Worm (Caenorhabditis elegans) whole organism, late embryonic: ENCODE results near the gene ccm-3.

Experiments
- nhr-232 ChIP-seq: sonication (generic microtip); optimal IDR thresholded peaks from 2 replicates; lab custom pipeline; 2016; ENCODE audit warnings: missing genetic modification characterization, missing compliant biosample characterization
- odd-2 ChIP-seq: sonication (generic microtip); optimal IDR thresholded peaks from 2 replicates; lab custom pipeline; 2017; ENCODE audit warnings: antibody characterized with exemption, mild to moderate bottlenecking, missing genetic modification characterization, missing compliant biosample characterization
- pag-3 ChIP-seq: sonication (generic microtip); optimal IDR thresholded peaks from 2 replicates; lab custom pipeline; 2016; ENCODE audit warnings: missing compliant biosample characterization, missing genetic modification characterization, borderline replicate concordance

ce11 chrII:10643403-10643802 lies 36.3 kb upstream of the ccm-3 start, which contains the start of gene M28.4:
- TF ChIP-seq nhr-232 (tag; lab: Kevin White, UChicago): no peak
- no peak for TF ChIP-seq odd-2 (tag; lab: Kevin White, UChicago)
- TF ChIP-seq pag-3 (tag; lab: Kevin White, UChicago): no peak
